Fruit fly (Drosophila melanogaster) whole organism, adult: ENCODE measurements around the gene Lztr1.

Experiments
- CG11617 ChIP-seq: fragments of 200-800 bp; sonication (Bioruptor generic); optimal IDR thresholded peaks from 2 replicates; lab custom pipeline; 2017; ENCODE audit warnings: mild to moderate bottlenecking, missing biosample characterization, missing genetic modification reagents, missing genetic modification characterization
- CG12768 ChIP-seq: fragments of 200-800 bp; sonication (Bioruptor generic); optimal IDR thresholded peaks from 2 replicates; lab custom pipeline; 2017; ENCODE audit warnings: missing biosample characterization, missing genetic modification characterization, mild to moderate bottlenecking, moderate library complexity, missing genetic modification reagents
- CG14711 ChIP-seq: fragments of 200-800 bp; sonication (Bioruptor generic); optimal IDR thresholded peaks from 2 replicates; lab custom pipeline; 2018; ENCODE audit warnings: missing biosample characterization, mild to moderate bottlenecking, missing genetic modification characterization, moderate library complexity
- CG33017 ChIP-seq: fragments of 200-800 bp; sonication (Bioruptor generic); optimal IDR thresholded peaks from 2 replicates; lab custom pipeline; 2018; ENCODE audit warnings: missing biosample characterization, mild to moderate bottlenecking, missing genetic modification characterization, moderate library complexity
- CG7101 ChIP-seq: fragments of 200-800 bp; sonication (Bioruptor generic); optimal IDR thresholded peaks from 2 replicates; lab custom pipeline; 2018; ENCODE audit warnings: missing biosample characterization, mild to moderate bottlenecking, missing genetic modification characterization, moderate library complexity
- Clk ChIP-seq: fragments of 200-800 bp; sonication (Bioruptor generic); optimal IDR thresholded peaks from 2 replicates; lab custom pipeline; 2017; ENCODE audit warnings: missing biosample characterization, missing genetic modification characterization
- Hr96 ChIP-seq: fragments of 200-800 bp; sonication (Bioruptor generic); optimal IDR thresholded peaks from 2 replicates; lab custom pipeline; 2016; ENCODE audit warnings: missing biosample characterization, missing genetic modification characterization
- bab1 ChIP-seq: fragments of 200-800 bp; sonication (Bioruptor generic); optimal IDR thresholded peaks from 3 replicates; lab custom pipeline; 2019; ENCODE audit warnings: missing biosample characterization, mild to moderate bottlenecking, missing genetic modification characterization, moderate library complexity
- kay ChIP-seq: fragments of 200-800 bp; sonication (Bioruptor generic); peaks from one replicate; lab custom pipeline; 2016; ENCODE audit warnings: missing biosample characterization, missing genetic modification characterization, borderline replicate concordance
- ovo ChIP-seq: fragments of 200-800 bp; sonication (Bioruptor generic); optimal IDR thresholded peaks from 2 replicates; lab custom pipeline; 2016; ENCODE audit warnings: missing biosample characterization, missing genetic modification characterization
- pad ChIP-seq: fragments of 200-800 bp; sonication (Bioruptor generic); optimal IDR thresholded peaks from 3 replicates; lab custom pipeline; 2017; ENCODE audit warnings: missing biosample characterization, missing genetic modification characterization, mild to moderate bottlenecking, moderate library complexity, missing genetic modification reagents
- tj ChIP-seq: fragments of 200-800 bp; sonication (Bioruptor generic); optimal IDR thresholded peaks from 3 replicates; lab custom pipeline; 2017; ENCODE audit warnings: missing biosample characterization, mild to moderate bottlenecking, missing genetic modification characterization, moderate library complexity
- toe ChIP-seq: fragments of 200-800 bp; sonication (Bioruptor generic); optimal IDR thresholded peaks from 2 replicates; lab custom pipeline; 2016; ENCODE audit warnings: missing biosample characterization, missing genetic modification characterization

- TF ChIP-seq CG33017 (tag; lab: Kevin White, UChicago) (no peak), CG14711 (tag; lab: Kevin White, UChicago) (no peak), ovo (GFP tag; lab: Kevin White, UChicago) (no peak), CG11617 (GFP tag; lab: Kevin White, UChicago) (no peak), kay (GFP tag; lab: Kevin White, UChicago) (no peak), pad (GFP tag; lab: Kevin White, UChicago) (no peak), CG7101 (tag; lab: Kevin White, UChicago) (no peak), Hr96 (GFP tag; lab: Kevin White, UChicago) (no peak), CG12768 (no peak), toe (no peak), bab1 (GFP tag; lab: Kevin White, UChicago) (no peak), Clk (GFP tag; lab: Kevin White, UChicago) (no peak), tj (no peak)
These were observed 5.5 kb upstream of the Lztr1 start for dm6 chrX:932859-933258.
